Worm (Caenorhabditis elegans) whole organism, mixed stage, embryonic: ENCODE measurements around the gene K08H2.4.

Source experiments
- M03D4.4 ChIP-seq: sonication (generic microtip); optimal IDR thresholded peaks from 2 replicates; lab custom pipeline; 2017; ENCODE audit warnings: mild to moderate bottlenecking, missing genetic modification characterization, missing compliant biosample characterization
- bed-3 ChIP-seq: fragments of 200-800 bp; sonication (Bioruptor generic); optimal IDR thresholded peaks from 3 replicates; lab custom pipeline; 2018; ENCODE audit warnings: mild to moderate bottlenecking, missing genetic modification characterization, moderate library complexity, missing compliant biosample characterization
- ceh-39 ChIP-seq: fragments of 150-350 bp; optimal IDR thresholded peaks from 2 replicates; lab custom pipeline; 2014; ENCODE audit warnings: missing biosample characterization, missing genetic modification characterization
- ceh-43 ChIP-seq: fragments of 200-800 bp; sonication (Bioruptor generic); optimal IDR thresholded peaks from 2 replicates; lab custom pipeline; 2018; ENCODE audit warnings: mild to moderate bottlenecking, missing genetic modification characterization, moderate library complexity, missing compliant biosample characterization
- ceh-83 ChIP-seq: fragments of 200-800 bp; sonication (Bioruptor generic); optimal IDR thresholded peaks from 2 replicates; lab custom pipeline; 2018; ENCODE audit warnings: mild to moderate bottlenecking, missing genetic modification characterization, missing compliant biosample characterization
- ces-1 ChIP-seq: fragments of 150-350 bp; optimal IDR thresholded peaks from 2 replicates; lab custom pipeline; 2014; ENCODE audit warnings: missing biosample characterization, missing genetic modification reagents, missing genetic modification characterization
- cnd-1 ChIP-seq: fragments of 200-800 bp; sonication (Bioruptor generic); optimal IDR thresholded peaks from 2 replicates; lab custom pipeline; 2018; ENCODE audit warnings: mild to moderate bottlenecking, missing genetic modification characterization, missing compliant biosample characterization
- drap-1 ChIP-seq: fragments of 200-800 bp; sonication (Bioruptor generic); optimal IDR thresholded peaks from 3 replicates; lab custom pipeline; 2018; ENCODE audit warnings: mild to moderate bottlenecking, missing genetic modification characterization, missing compliant biosample characterization
- elt-1 ChIP-seq: sonication (generic microtip); optimal IDR thresholded peaks from 2 replicates; lab custom pipeline; 2017; ENCODE audit warnings: missing genetic modification characterization, mild to moderate bottlenecking, missing compliant biosample characterization, antibody characterized with exemption, moderate library complexity, borderline replicate concordance; ENCODE audit not compliant: insufficient read depth
- flh-1 ChIP-seq: fragments of 200-800 bp; sonication (Bioruptor generic); optimal IDR thresholded peaks from 2 replicates; lab custom pipeline; 2018; ENCODE audit warnings: mild to moderate bottlenecking, missing genetic modification characterization, moderate library complexity, missing compliant biosample characterization
- ham-2 ChIP-seq: fragments of 200-800 bp; sonication (Bioruptor generic); optimal IDR thresholded peaks from 2 replicates; lab custom pipeline; 2018; ENCODE audit warnings: mild to moderate bottlenecking, missing genetic modification characterization, missing compliant biosample characterization
- hlh-1 ChIP-seq: fragments of 150-350 bp; optimal IDR thresholded peaks from 2 replicates; lab custom pipeline; 2014; ENCODE audit warnings: missing biosample characterization, missing genetic modification reagents, missing genetic modification characterization
- lin-13 ChIP-seq: fragments of 150-350 bp; optimal IDR thresholded peaks from 2 replicates; lab custom pipeline; 2014; ENCODE audit warnings: missing biosample characterization, missing genetic modification characterization
- lin-32 ChIP-seq: fragments of 200-800 bp; sonication (Bioruptor generic); optimal IDR thresholded peaks from 2 replicates; lab custom pipeline; 2018; ENCODE audit warnings: mild to moderate bottlenecking, missing genetic modification characterization, missing compliant biosample characterization
- lsy-2 ChIP-seq: fragments of 150-350 bp; optimal IDR thresholded peaks from 2 replicates; lab custom pipeline; 2014; ENCODE audit warnings: missing biosample characterization, missing genetic modification characterization
- mep-1 ChIP-seq: fragments of 150-350 bp; optimal IDR thresholded peaks from 2 replicates; lab custom pipeline; 2017; ENCODE audit warnings: missing biosample characterization, missing genetic modification reagents, missing genetic modification characterization, inconsistent platforms
- mls-2 ChIP-seq: sonication (generic microtip); optimal IDR thresholded peaks from 2 replicates; lab custom pipeline; 2016; ENCODE audit warnings: mild to moderate bottlenecking, missing genetic modification characterization, moderate library complexity, missing compliant biosample characterization
- nhr-12 ChIP-seq: fragments of 150-350 bp; optimal IDR thresholded peaks from 2 replicates; lab custom pipeline; 2014; ENCODE audit warnings: missing biosample characterization, missing genetic modification characterization
- nhr-2 ChIP-seq: fragments of 150-350 bp; optimal IDR thresholded peaks from 2 replicates; lab custom pipeline; 2014; ENCODE audit warnings: missing biosample characterization, missing genetic modification characterization
- nhr-237 ChIP-seq: fragments of 150-350 bp; optimal IDR thresholded peaks from 2 replicates; lab custom pipeline; 2014; ENCODE audit warnings: missing biosample characterization, missing genetic modification characterization
- nhr-28 ChIP-seq: fragments of 150-350 bp; optimal IDR thresholded peaks from 2 replicates; lab custom pipeline; 2014; ENCODE audit warnings: missing biosample characterization, missing genetic modification characterization
- nhr-76 ChIP-seq: sonication (generic microtip); optimal IDR thresholded peaks from 2 replicates; lab custom pipeline; 2017; ENCODE audit warnings: missing biosample characterization, missing genetic modification characterization
- pha-4 ChIP-seq: fragments of 150-350 bp; optimal IDR thresholded peaks from 2 replicates; lab custom pipeline; 2018; ENCODE audit warnings: missing biosample characterization, missing genetic modification reagents, missing genetic modification characterization
- sem-2 ChIP-seq: fragments of 200-800 bp; sonication (Bioruptor generic); optimal IDR thresholded peaks from 2 replicates; lab custom pipeline; 2018; ENCODE audit warnings: mild to moderate bottlenecking, missing genetic modification characterization, missing compliant biosample characterization
- snpc-4 ChIP-seq: fragments of 150-350 bp; optimal IDR thresholded peaks from 2 replicates; lab custom pipeline; 2014; ENCODE audit warnings: missing biosample characterization, missing genetic modification characterization
- sptf-1 ChIP-seq: sonication (generic microtip); optimal IDR thresholded peaks from 2 replicates; lab custom pipeline; 2017; ENCODE audit warnings: mild to moderate bottlenecking, missing genetic modification characterization, moderate library complexity, missing compliant biosample characterization
- tbx-8 ChIP-seq: fragments of 200-800 bp; sonication (Bioruptor generic); optimal IDR thresholded peaks from 2 replicates; lab custom pipeline; 2018; ENCODE audit warnings: mild to moderate bottlenecking, missing genetic modification characterization, moderate library complexity, missing compliant biosample characterization
- unc-120 ChIP-seq: sonication (generic microtip); optimal IDR thresholded peaks from 2 replicates; lab custom pipeline; 2017; ENCODE audit warnings: missing genetic modification characterization, missing compliant biosample characterization; ENCODE audit not compliant: poor library complexity, severe bottlenecking
- unc-39 ChIP-seq: fragments of 150-350 bp; optimal IDR thresholded peaks from 2 replicates; lab custom pipeline; 2014; ENCODE audit warnings: missing biosample characterization, missing genetic modification characterization
- unc-62 ChIP-seq: fragments of 150-350 bp; optimal IDR thresholded peaks from 2 replicates; lab custom pipeline; 2014; ENCODE audit warnings: missing biosample characterization, missing genetic modification reagents, missing genetic modification characterization
- zip-8 ChIP-seq: fragments of 150-350 bp; optimal IDR thresholded peaks from 2 replicates; lab custom pipeline; 2014; ENCODE audit warnings: missing biosample characterization, missing genetic modification characterization
- ztf-11 ChIP-seq: fragments of 150-350 bp; optimal IDR thresholded peaks from 2 replicates; lab custom pipeline; 2014; ENCODE audit warnings: missing biosample characterization, missing genetic modification characterization

K08H2.4 gene

DNA sequence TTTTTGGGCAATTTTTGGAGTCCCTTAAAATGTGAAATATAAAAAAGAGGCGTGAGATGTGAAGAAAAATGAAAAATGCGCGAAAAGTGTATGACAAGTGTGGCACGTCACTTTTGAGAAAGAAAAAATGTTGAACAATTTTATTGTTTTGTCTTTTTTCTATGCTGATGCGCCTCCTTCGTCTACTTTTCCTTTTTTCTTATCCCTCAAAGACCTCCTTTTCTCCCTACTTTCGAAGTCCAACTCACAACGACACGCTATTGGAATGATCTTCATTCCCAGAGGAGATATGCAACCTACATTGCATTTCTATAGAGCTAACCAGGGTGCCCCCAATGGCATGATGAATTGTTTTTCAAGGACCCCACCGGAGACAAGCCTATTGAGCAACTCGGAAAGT, 32.3 kb upstream of the K08H2.4 start:
- TF ChIP-seq cnd-1 (tag; lab: Kevin White, UChicago), result no peak
- no peak for TF ChIP-seq ztf-11 (tag; lab: Kevin White, UChicago)
- TF ChIP-seq lin-13 (tag; lab: Kevin White, UChicago), result no peak
- no peak for TF ChIP-seq snpc-4 (tag; lab: Kevin White, UChicago)
- TF ChIP-seq unc-120 (tag; lab: Kevin White, UChicago), result no peak
- TF ChIP-seq ceh-83 (GFP tag; lab: Kevin White, UChicago), result no peak
- no peak for TF ChIP-seq nhr-12 (tag; lab: Kevin White, UChicago)
- no peak for TF ChIP-seq sptf-1
- no peak for TF ChIP-seq unc-62
- TF ChIP-seq ceh-39, result no peak
- TF ChIP-seq unc-39 (tag; lab: Kevin White, UChicago), result no peak
- no peak for TF ChIP-seq lin-32 (GFP tag; lab: Kevin White, UChicago)
- TF ChIP-seq flh-1 (GFP tag; lab: Kevin White, UChicago), result no peak
- no peak for TF ChIP-seq M03D4.4 (tag; lab: Kevin White, UChicago)
- TF ChIP-seq elt-1 (tag; lab: Kevin White, UChicago), result no peak
- TF ChIP-seq mep-1 (tag; lab: Kevin White, UChicago), result no peak
- no peak for TF ChIP-seq hlh-1 (tag; lab: Kevin White, UChicago)
- no peak for TF ChIP-seq zip-8 (tag; lab: Kevin White, UChicago)
- TF ChIP-seq nhr-28 (tag; lab: Kevin White, UChicago), result no peak

DNA sequence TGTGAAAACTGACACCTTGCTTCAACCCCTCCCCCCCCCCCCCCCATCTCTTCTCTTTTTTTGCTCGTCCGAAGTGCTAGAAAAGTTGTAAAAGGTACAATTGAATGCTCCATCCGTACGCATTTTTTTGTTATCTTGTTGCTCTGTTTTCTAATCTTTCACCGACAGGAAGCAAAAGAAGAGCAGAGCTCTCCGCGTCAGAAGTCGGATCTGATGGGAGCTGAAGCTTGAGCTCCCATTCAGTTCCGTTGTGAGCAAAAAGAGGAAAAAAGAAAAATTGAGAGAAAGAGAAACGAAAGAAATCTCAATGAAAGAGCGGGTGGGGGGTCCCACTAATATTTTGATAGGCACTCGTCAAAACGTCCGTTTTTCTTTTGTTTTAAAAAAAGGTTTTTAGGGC, 31.4 kb upstream of the K08H2.4 start:
- TF ChIP-seq nhr-76 (tag; lab: Kevin White, UChicago), result no peak
- peak; percentile 24 for TF ChIP-seq unc-120 (tag; lab: Kevin White, UChicago)

DNA sequence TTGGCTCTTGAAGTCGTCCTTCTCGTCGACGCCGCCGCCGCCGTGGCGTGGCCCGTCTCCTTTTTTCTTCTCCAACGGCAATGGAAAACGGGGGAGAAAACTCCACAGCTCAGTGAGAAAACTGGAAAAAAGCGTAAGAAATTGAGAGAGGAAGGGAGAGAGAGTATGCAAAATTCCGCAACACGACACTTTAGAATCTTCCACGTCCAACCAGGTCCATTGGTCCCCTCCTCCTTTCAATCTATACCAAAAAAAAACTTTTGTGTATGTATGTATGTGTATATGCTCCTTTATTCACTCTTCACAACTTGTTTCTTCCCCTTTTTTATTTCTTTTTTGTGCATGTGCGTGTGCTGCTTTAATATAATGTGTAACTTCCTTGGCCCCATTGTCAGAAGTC, 29.3 kb upstream of the K08H2.4 start:
- TF ChIP-seq nhr-12 (tag; lab: Kevin White, UChicago) (no peak), lin-13 (tag; lab: Kevin White, UChicago) (no peak), nhr-76 (tag; lab: Kevin White, UChicago) (no peak), ceh-43 (GFP tag; lab: Kevin White, UChicago) (no peak)

DNA sequence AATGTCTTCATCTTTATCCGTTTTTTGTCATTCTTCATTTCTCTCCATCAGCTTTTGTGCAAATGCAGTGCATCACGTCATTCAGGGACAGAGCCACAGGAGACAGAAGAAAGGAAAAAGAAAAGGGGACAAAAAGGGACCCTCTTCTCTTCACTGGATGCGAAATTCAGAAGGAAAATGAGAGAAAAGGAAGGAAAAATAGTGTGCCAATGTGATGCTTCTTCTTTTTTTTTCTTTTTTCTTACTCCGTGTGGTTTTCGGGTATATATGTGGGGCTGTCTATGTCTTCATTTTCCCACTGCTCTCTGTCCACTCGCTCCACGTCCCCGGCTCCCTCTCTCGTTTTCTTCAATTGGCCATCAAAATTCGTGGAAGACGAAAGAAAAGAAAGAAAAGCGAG, 27.8 kb upstream of the K08H2.4 start:
- TF ChIP-seq unc-62 (no peak), tbx-8 (GFP tag; lab: Kevin White, UChicago) (no peak), ces-1 (GFP tag; lab: Kevin White, UChicago) (peak; percentile 40), sem-2 (GFP tag; lab: Kevin White, UChicago) (no peak), sptf-1 (no peak), flh-1 (GFP tag; lab: Kevin White, UChicago) (no peak), nhr-28 (tag; lab: Kevin White, UChicago) (no peak), unc-39 (tag; lab: Kevin White, UChicago) (no peak), unc-120 (tag; lab: Kevin White, UChicago) (peak; percentile 16)

DNA sequence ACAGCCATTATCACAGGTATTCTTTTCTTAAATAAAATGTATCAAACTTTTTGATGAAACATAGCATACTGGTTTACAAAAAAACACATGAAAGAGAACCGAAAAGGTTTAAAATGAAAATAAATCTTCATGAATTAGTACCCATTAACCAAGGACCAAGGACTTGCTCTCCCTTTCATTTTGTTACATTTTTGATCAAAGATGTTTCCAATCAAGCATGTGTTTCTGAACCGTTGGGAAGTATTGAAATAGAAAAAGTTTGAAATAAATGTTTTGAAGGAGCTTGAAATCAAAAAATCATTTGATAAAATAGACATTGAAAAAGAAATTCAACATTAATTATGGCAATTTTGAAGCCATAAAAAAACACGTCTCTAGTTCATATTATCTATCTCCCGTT, 25.8 kb upstream of the K08H2.4 start:
- TF ChIP-seq drap-1 (no peak), nhr-28 (tag; lab: Kevin White, UChicago) (no peak), lsy-2 (tag; lab: Kevin White, UChicago) (no peak), sptf-1 (no peak)

DNA sequence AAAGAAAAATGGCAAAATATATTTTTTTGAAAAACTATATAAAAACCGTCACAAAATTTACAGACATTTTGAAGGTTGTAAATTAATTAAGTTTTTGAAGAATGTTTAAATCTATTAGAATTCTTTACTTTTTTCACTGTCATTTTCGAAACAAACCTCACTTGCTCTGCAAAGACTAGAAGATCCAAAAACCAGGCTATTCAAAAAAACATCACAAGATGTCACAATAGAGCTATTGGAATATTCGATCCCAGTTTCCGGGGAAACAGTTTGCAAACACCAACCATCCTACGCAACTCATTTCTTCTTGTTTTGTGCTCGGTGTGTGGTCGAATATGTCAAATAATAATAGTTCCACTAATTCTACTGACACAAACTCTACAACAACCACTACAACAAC, 21.5 kb upstream of the K08H2.4 start, which contains the start of gene R12H7.4:
R12H7.4 (plus strand) TSS at position 301 of the 400 bp plus-strand sequence.
- TF ChIP-seq ceh-43 (GFP tag; lab: Kevin White, UChicago) (no peak), mls-2 (no peak), M03D4.4 (tag; lab: Kevin White, UChicago) (no peak), unc-39 (tag; lab: Kevin White, UChicago) (no peak), nhr-12 (tag; lab: Kevin White, UChicago) (no peak), lin-13 (tag; lab: Kevin White, UChicago) (no peak), ham-2 (GFP tag; lab: Kevin White, UChicago) (no peak), snpc-4 (tag; lab: Kevin White, UChicago) (no peak), elt-1 (tag; lab: Kevin White, UChicago) (no peak), nhr-2 (tag; lab: Kevin White, UChicago) (no peak), ztf-11 (tag; lab: Kevin White, UChicago) (no peak), tbx-8 (GFP tag; lab: Kevin White, UChicago) (no peak), zip-8 (tag; lab: Kevin White, UChicago) (no peak), bed-3 (no peak), ceh-83 (GFP tag; lab: Kevin White, UChicago) (no peak), lsy-2 (tag; lab: Kevin White, UChicago) (no peak), pha-4 (no peak), nhr-237 (tag; lab: Kevin White, UChicago) (no peak), mep-1 (tag; lab: Kevin White, UChicago) (no peak)
- TF ChIP-seq, all 35 proteins: peak for 0
